Worm (Caenorhabditis elegans) whole organism, L4 larva: ENCODE data around the gene ZK1307.4.

Experiments used
- Y105C5A.15 ChIP-seq: fragments of 200-800 bp; sonication (Bioruptor generic); IDR thresholded peaks from 2 replicates; pipeline ENCODE4 v1.3.6; 2022; ENCODE audit warnings: missing genetic modification characterization, missing compliant biosample characterization
- ceh-28 ChIP-seq: fragments of 150-350 bp; optimal IDR thresholded peaks from 2 replicates; lab custom pipeline; 2014; ENCODE audit warnings: missing biosample characterization, missing genetic modification reagents, missing genetic modification characterization
- ceh-44 ChIP-seq: fragments of 200-800 bp; sonication (Bioruptor generic); IDR thresholded peaks from 2 replicates; pipeline ENCODE4 v1.3.6; 2022; ENCODE audit warnings: missing genetic modification reagents, missing genetic modification characterization, missing compliant biosample characterization
- dve-1 ChIP-seq: sonication (generic microtip); optimal IDR thresholded peaks from 2 replicates; lab custom pipeline; 2017; ENCODE audit warnings: antibody characterized with exemption, mild to moderate bottlenecking, missing genetic modification characterization, missing compliant biosample characterization; ENCODE audit not compliant: insufficient read depth
- egl-27 ChIP-seq: sonication (generic microtip); optimal IDR thresholded peaks from 3 replicates; lab custom pipeline; 2017; ENCODE audit warnings: missing biosample characterization, missing genetic modification reagents, missing genetic modification characterization
- fkh-10 ChIP-seq: fragments of 150-350 bp; optimal IDR thresholded peaks from 2 replicates; lab custom pipeline; 2014; ENCODE audit warnings: missing biosample characterization, missing genetic modification reagents, missing genetic modification characterization
- lin-38 ChIP-seq: fragments of 200-800 bp; sonication (Bioruptor generic); IDR thresholded peaks from 2 replicates; pipeline ENCODE4 v1.3.6; 2022; ENCODE audit warnings: missing genetic modification reagents, missing genetic modification characterization, missing compliant biosample characterization
- nhr-77 ChIP-seq: fragments of 150-350 bp; optimal IDR thresholded peaks from 2 replicates; lab custom pipeline; 2014; ENCODE audit warnings: missing biosample characterization, missing genetic modification characterization
- zag-1 ChIP-seq: fragments of 150-350 bp; optimal IDR thresholded peaks from 2 replicates; lab custom pipeline; 2014; ENCODE audit warnings: missing biosample characterization, missing genetic modification characterization

- no peak for TF ChIP-seq ceh-28 (tag; lab: Kevin White, UChicago)
- TF ChIP-seq dve-1 (tag; lab: Kevin White, UChicago), result no peak
- TF ChIP-seq Y105C5A.15, result no peak
- TF ChIP-seq nhr-77, result no peak
- TF ChIP-seq lin-38 (GFP tag; lab: Robert Waterston, UW), result no peak
- no peak for TF ChIP-seq fkh-10
- no peak for TF ChIP-seq ceh-44 (GFP tag; lab: Robert Waterston, UW)
- no peak for TF ChIP-seq zag-1 (tag; lab: Kevin White, UChicago)
- no peak for TF ChIP-seq egl-27 (tag; lab: Kevin White, UChicago)
These were observed 46.3 kb downstream of the ZK1307.4 start, which contains the start of gene nhr-19 for ce11 chrII:9605336-9605735.
